Fruit fly (Drosophila melanogaster) whole organism, prepupa: ENCODE measurements around the gene CG3368.

Experiments
- Blimp-1 ChIP-seq: fragments of 200-800 bp; sonication (Bioruptor generic); optimal IDR thresholded peaks from 3 replicates; lab custom pipeline; 2017; ENCODE audit warnings: missing biosample characterization, missing genetic modification characterization, mild to moderate bottlenecking, moderate library complexity, missing genetic modification reagents
- CG10631 ChIP-seq: fragments of 200-800 bp; sonication (Bioruptor generic); optimal IDR thresholded peaks from 2 replicates; lab custom pipeline; 2016; ENCODE audit warnings: missing biosample characterization, missing genetic modification characterization
- CG10669 ChIP-seq: fragments of 200-800 bp; sonication (Bioruptor generic); optimal IDR thresholded peaks from 3 replicates; lab custom pipeline; 2018; ENCODE audit warnings: missing biosample characterization, mild to moderate bottlenecking, missing genetic modification characterization, moderate library complexity
- CG11762 ChIP-seq: fragments of 200-800 bp; sonication (Bioruptor generic); optimal IDR thresholded peaks from 3 replicates; lab custom pipeline; 2016; ENCODE audit warnings: missing biosample characterization, missing genetic modification characterization; ENCODE audit not compliant: insufficient read depth
- CG15336 ChIP-seq: fragments of 200-800 bp; sonication (Bioruptor generic); IDR thresholded peaks from 2 replicates; pipeline ENCODE4 v1.3.6; 2022; ENCODE audit warnings: missing biosample characterization, missing genetic modification characterization
- CG1621 ChIP-seq: fragments of 200-800 bp; sonication (Bioruptor generic); optimal IDR thresholded peaks from 3 replicates; lab custom pipeline; 2018; ENCODE audit warnings: missing biosample characterization, mild to moderate bottlenecking, missing genetic modification characterization
- CG16779 ChIP-seq: fragments of 200-800 bp; sonication (Bioruptor generic); optimal IDR thresholded peaks from 3 replicates; lab custom pipeline; 2017; ENCODE audit warnings: missing biosample characterization, mild to moderate bottlenecking, missing genetic modification characterization
- CG32006 ChIP-seq: fragments of 200-800 bp; sonication (Bioruptor generic); optimal IDR thresholded peaks from 3 replicates; lab custom pipeline; 2017; ENCODE audit warnings: missing biosample characterization, mild to moderate bottlenecking, missing genetic modification characterization
- CG3919 ChIP-seq: fragments of 200-800 bp; sonication (Bioruptor generic); optimal IDR thresholded peaks from 3 replicates; lab custom pipeline; 2016; ENCODE audit warnings: missing biosample characterization, missing genetic modification characterization
- CG4318 ChIP-seq: fragments of 200-800 bp; sonication (Bioruptor generic); optimal IDR thresholded peaks from 3 replicates; lab custom pipeline; 2017; ENCODE audit warnings: missing biosample characterization, mild to moderate bottlenecking, missing genetic modification characterization
- CG6163 ChIP-seq: fragments of 200-800 bp; sonication (Bioruptor generic); IDR thresholded peaks from 3 replicates; pipeline ENCODE4 v1.3.6; 2022; ENCODE audit warnings: missing biosample characterization, missing genetic modification characterization
- CG6792 ChIP-seq: fragments of 200-800 bp; sonication (Bioruptor generic); optimal IDR thresholded peaks from 3 replicates; lab custom pipeline; 2016; ENCODE audit warnings: missing biosample characterization, missing genetic modification characterization
- CG7368 ChIP-seq: fragments of 200-800 bp; sonication (Bioruptor generic); optimal IDR thresholded peaks from 3 replicates; lab custom pipeline; 2016; ENCODE audit warnings: missing biosample characterization, missing genetic modification characterization
- CG8119 ChIP-seq: fragments of 200-800 bp; sonication (Bioruptor generic); IDR thresholded peaks from 3 replicates; pipeline ENCODE4 v1.3.6; 2022; ENCODE audit warnings: missing biosample characterization, missing genetic modification characterization
- CG8319 ChIP-seq: fragments of 200-800 bp; sonication (Bioruptor generic); optimal IDR thresholded peaks from 3 replicates; lab custom pipeline; 2016; ENCODE audit warnings: missing biosample characterization, missing genetic modification characterization
- CG8632 ChIP-seq: fragments of 200-800 bp; sonication (Bioruptor generic); optimal IDR thresholded peaks from 3 replicates; lab custom pipeline; 2016; ENCODE audit warnings: missing biosample characterization, missing genetic modification characterization
- Eip75B ChIP-seq: fragments of 200-800 bp; sonication (Bioruptor generic); optimal IDR thresholded peaks from 3 replicates; lab custom pipeline; 2016; ENCODE audit warnings: missing biosample characterization, missing genetic modification characterization
- Ets96B ChIP-seq: fragments of 200-800 bp; optimal IDR thresholded peaks from 2 replicates; lab custom pipeline; 2019; ENCODE audit warnings: missing biosample characterization, mild to moderate bottlenecking, missing genetic modification characterization, moderate library complexity
- Gug ChIP-seq: fragments of 200-800 bp; sonication (Bioruptor generic); IDR thresholded peaks from 2 replicates; pipeline ENCODE4 v1.3.6; 2022; ENCODE audit warnings: missing biosample characterization, missing genetic modification characterization
- Hr38 ChIP-seq: sonication (Bioruptor generic); optimal IDR thresholded peaks from 2 replicates; lab custom pipeline; 2016; ENCODE audit warnings: missing biosample characterization, missing genetic modification characterization
- Hr39 ChIP-seq: fragments of 200-800 bp; sonication (Bioruptor generic); optimal IDR thresholded peaks from 2 replicates; lab custom pipeline; 2016; ENCODE audit warnings: missing biosample characterization, missing genetic modification characterization
- Hr4 ChIP-seq: fragments of 200-800 bp; sonication (Bioruptor generic); optimal IDR thresholded peaks from 3 replicates; lab custom pipeline; 2016; ENCODE audit warnings: missing biosample characterization, missing genetic modification characterization
- Lpt ChIP-seq: fragments of 200-800 bp; sonication (Bioruptor generic); optimal IDR thresholded peaks from 3 replicates; lab custom pipeline; 2016; ENCODE audit warnings: missing biosample characterization, missing genetic modification characterization
- Met ChIP-seq: fragments of 200-800 bp; sonication (Bioruptor generic); optimal IDR thresholded peaks from 3 replicates; lab custom pipeline; 2016; ENCODE audit warnings: missing biosample characterization, missing genetic modification characterization
- Smox ChIP-seq: fragments of 200-800 bp; sonication (Bioruptor generic); optimal IDR thresholded peaks from 3 replicates; lab custom pipeline; 2016; ENCODE audit warnings: missing biosample characterization, missing genetic modification characterization
- Sox14 ChIP-seq: fragments of 200-800 bp; sonication (Bioruptor generic); optimal IDR thresholded peaks from 3 replicates; lab custom pipeline; 2016; ENCODE audit warnings: missing biosample characterization, missing genetic modification characterization
- achi ChIP-seq: fragments of 200-800 bp; sonication (Bioruptor generic); optimal IDR thresholded peaks from 3 replicates; lab custom pipeline; 2016; ENCODE audit warnings: missing biosample characterization, missing genetic modification characterization
- acj6 ChIP-seq: fragments of 200-800 bp; sonication (Bioruptor generic); optimal IDR thresholded peaks from 3 replicates; lab custom pipeline; 2016; ENCODE audit warnings: missing biosample characterization, missing genetic modification characterization
- cyc ChIP-seq: fragments of 200-800 bp; sonication (Bioruptor generic); optimal IDR thresholded peaks from 3 replicates; lab custom pipeline; 2016; ENCODE audit warnings: missing biosample characterization, missing genetic modification characterization
- dac ChIP-seq: fragments of 200-800 bp; sonication (Bioruptor generic); optimal IDR thresholded peaks from 2 replicates; lab custom pipeline; 2017; ENCODE audit warnings: missing biosample characterization, mild to moderate bottlenecking, missing genetic modification characterization
- dsx ChIP-seq: fragments of 200-800 bp; optimal IDR thresholded peaks from 3 replicates; lab custom pipeline; 2019; ENCODE audit warnings: missing biosample characterization, mild to moderate bottlenecking, missing genetic modification characterization, moderate library complexity; ENCODE audit not compliant: poor library complexity, severe bottlenecking
- eg ChIP-seq: fragments of 200-800 bp; sonication (Bioruptor generic); IDR thresholded peaks from 3 replicates; pipeline ENCODE4 v1.3.6; 2022; ENCODE audit warnings: missing biosample characterization, missing genetic modification characterization
- esn ChIP-seq: fragments of 200-800 bp; sonication (Bioruptor generic); optimal IDR thresholded peaks from 2 replicates; lab custom pipeline; 2016; ENCODE audit warnings: missing biosample characterization, mild to moderate bottlenecking, missing genetic modification characterization, moderate library complexity
- fd59A ChIP-seq: fragments of 200-800 bp; sonication (Bioruptor generic); optimal IDR thresholded peaks from 2 replicates; lab custom pipeline; 2017; ENCODE audit warnings: missing biosample characterization, mild to moderate bottlenecking, missing genetic modification characterization, missing genetic modification reagents
- lz ChIP-seq: fragments of 200-800 bp; sonication (Bioruptor generic); optimal IDR thresholded peaks from 3 replicates; lab custom pipeline; 2016; ENCODE audit warnings: missing biosample characterization, missing genetic modification characterization
- net ChIP-seq: fragments of 200-800 bp; sonication (Bioruptor generic); optimal IDR thresholded peaks from 3 replicates; lab custom pipeline; 2016; ENCODE audit warnings: missing biosample characterization, missing genetic modification characterization
- pdm3 ChIP-seq: fragments of 200-800 bp; sonication (Bioruptor generic); optimal IDR thresholded peaks from 3 replicates; lab custom pipeline; 2016; ENCODE audit warnings: missing biosample characterization, missing genetic modification characterization
- salr ChIP-seq, 2 experiments: fragments of 200-800 bp; sonication (Bioruptor generic); optimal IDR thresholded peaks; 3 replicates each; lab custom pipeline; 2016 to 2018; ENCODE audit warnings: missing biosample characterization in 2 of 2, missing genetic modification characterization in 2 of 2, mild to moderate bottlenecking in 1 of 2
- spab ChIP-seq: fragments of 200-800 bp; sonication (Bioruptor generic); optimal IDR thresholded peaks from 2 replicates; lab custom pipeline; 2017; ENCODE audit warnings: missing biosample characterization, mild to moderate bottlenecking, missing genetic modification characterization, missing genetic modification reagents
- ss ChIP-seq, 2 experiments: fragments of 200-800 bp; sonication (Bioruptor generic); optimal IDR thresholded peaks; 2 replicates in 1 of 2; 3 replicates in 1 of 2; lab custom pipeline; 2017 to 2018; ENCODE audit warnings: mild to moderate bottlenecking in 2 of 2, missing biosample characterization in 2 of 2, missing genetic modification characterization in 2 of 2, moderate library complexity in 1 of 2
- svp ChIP-seq: fragments of 200-800 bp; sonication (Bioruptor generic); peaks from one replicate; lab custom pipeline; 2016; ENCODE audit warnings: missing biosample characterization, missing genetic modification characterization
- topi ChIP-seq: fragments of 200-800 bp; sonication (Bioruptor generic); optimal IDR thresholded peaks from 3 replicates; lab custom pipeline; 2016; ENCODE audit warnings: missing biosample characterization, missing genetic modification characterization
- vri ChIP-seq: fragments of 200-800 bp; sonication (Bioruptor generic); optimal IDR thresholded peaks from 3 replicates; lab custom pipeline; 2016; ENCODE audit warnings: missing biosample characterization, mild to moderate bottlenecking, missing genetic modification characterization

The CG3368 gene

DNA sequence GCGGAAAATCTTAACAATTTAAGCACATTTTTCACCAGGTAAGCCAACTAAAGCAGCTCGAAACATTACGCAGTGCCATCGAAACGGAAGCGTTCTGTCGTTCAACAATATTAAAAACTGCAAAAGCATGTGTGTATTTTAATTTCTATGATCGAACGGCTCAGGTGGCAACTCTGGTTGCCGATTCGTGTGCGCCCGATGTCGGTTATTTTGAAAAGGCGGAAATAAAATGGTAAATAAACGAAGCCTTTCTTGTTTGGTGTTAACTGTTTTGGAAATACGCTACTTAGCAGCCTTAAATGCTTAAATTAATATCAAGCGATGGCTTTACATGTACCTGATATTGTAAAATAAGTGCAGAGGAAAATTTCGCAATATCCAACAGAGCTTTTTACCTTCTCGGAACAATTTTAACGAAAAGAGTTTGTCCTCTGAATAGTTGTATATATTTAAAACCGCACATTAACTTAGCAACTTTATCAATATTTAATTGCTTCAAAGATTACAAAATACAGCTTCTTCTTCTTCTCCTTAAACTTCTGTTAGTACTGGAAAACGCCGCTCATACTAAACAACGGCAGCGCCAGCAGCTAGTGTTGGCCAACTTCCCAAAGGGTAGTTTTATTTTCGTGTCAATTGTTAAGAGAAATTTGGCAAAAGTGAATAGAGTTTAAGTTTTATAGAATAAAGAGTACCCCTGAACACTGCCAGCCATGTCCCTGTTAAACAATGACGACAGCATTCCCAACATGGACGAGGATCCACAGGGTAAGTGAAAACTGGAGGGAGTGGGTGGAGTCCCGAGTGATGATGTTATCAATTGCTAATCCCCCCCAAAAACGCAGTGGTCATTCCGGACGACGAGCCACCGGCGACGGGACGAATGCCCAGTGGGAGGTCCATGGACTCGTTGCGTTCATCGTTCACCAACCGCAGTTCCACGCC, 10.2 kb upstream of the CG3368 start, which contains the start of gene CG5934 (continued):
- TF ChIP-seq dsx (GFP tag; lab: Kevin White, UChicago) (no peak), CG8119 (GFP tag; lab: Robert Waterston, UW) (no peak), topi (GFP tag; lab: Kevin White, UChicago) (peak; percentile 31), svp (GFP tag; lab: Kevin White, UChicago) (peak; percentile 50), CG16779 (no peak), eg (GFP tag; lab: Robert Waterston, UW) (no peak), CG8319 (GFP tag; lab: Kevin White, UChicago) (no peak), acj6 (GFP tag; lab: Kevin White, UChicago) (peak; percentile 11), Met (GFP tag; lab: Kevin White, UChicago) (no peak), Hr39 (GFP tag; lab: Kevin White, UChicago) (peak; percentile 29), pdm3 (GFP tag; lab: Kevin White, UChicago) (peak; percentile 43), CG10631 (GFP tag; lab: Kevin White, UChicago) (no peak), CG15336 (GFP tag; lab: Robert Waterston, UW) (no peak), CG1621 (tag; lab: Kevin White, UChicago) (no peak), ss (GFP tag; optimal IDR thresholded peaks at IDR 0.05; lab: Kevin White, UChicago) (peak in 1 of 2 experiments; percentile 44), Gug (no peak), lz (GFP tag; lab: Kevin White, UChicago) (peak; percentile 35), vri (GFP tag; lab: Kevin White, UChicago) (peak; percentile 56), Lpt (no peak), Hr38 (GFP tag; lab: Kevin White, UChicago) (no peak), CG6792 (peak; percentile 26), CG11762 (GFP tag; lab: Kevin White, UChicago) (no peak), achi (GFP tag; lab: Kevin White, UChicago) (peak; percentile 26), Eip75B (peak; percentile 46), CG3919 (GFP tag; lab: Kevin White, UChicago) (peak; percentile 46), Sox14 (GFP tag; lab: Kevin White, UChicago) (peak; percentile 52), CG4318 (GFP tag; lab: Kevin White, UChicago) (no peak), Smox (GFP tag; lab: Kevin White, UChicago) (no peak)

DNA sequence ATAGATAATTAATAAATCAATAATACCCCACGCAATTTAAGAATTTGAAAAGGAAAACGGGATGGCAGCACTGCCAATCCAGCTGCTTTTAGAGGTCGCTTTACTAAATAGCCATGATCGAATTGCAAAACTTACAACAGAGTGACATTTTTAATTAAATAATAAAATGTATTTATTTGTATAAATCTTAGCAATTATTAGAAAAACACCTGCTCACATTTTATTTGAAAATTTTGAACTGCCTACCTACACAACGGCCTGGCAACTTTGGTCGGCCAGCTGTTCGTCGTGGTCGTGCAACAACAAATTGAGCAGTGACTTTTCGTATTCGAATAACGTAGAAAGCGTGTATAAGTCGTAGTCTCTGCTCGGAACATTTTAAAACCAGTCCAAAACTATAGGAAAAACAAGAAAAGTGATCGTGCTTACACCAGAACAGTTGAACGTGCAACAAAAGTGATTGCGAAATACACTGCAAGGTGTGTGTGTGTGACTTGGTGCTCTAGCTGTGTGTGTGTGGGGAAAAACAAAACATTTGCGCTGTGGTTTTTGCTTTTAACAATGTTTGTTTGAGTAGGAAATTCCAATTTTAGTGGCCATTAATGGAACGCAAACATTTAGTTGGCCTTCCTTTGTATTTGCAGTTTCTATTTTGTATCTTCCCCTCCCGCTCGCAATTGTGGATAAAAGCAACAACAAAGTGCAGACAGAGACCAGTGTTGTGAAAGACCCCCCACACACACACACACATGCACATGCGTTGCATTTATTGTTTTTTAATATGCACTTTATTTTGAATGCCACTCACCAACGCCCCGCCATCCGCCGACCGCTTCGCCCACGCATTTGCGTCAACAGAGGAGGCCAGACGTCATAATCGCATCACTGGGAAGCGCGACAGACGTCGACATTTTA, 8.8 kb upstream of the CG3368 start, which contains the start of gene CG5938:
CG5938 (plus strand) TSS at position 262 of the 915 bp plus-strand sequence.
- TF ChIP-seq CG7368 (GFP tag; lab: Kevin White, UChicago), result peak; percentile 9
- TF ChIP-seq spab (GFP tag; lab: Kevin White, UChicago), result no peak
- TF ChIP-seq salr (GFP tag; optimal IDR thresholded peaks at IDR 0.05; lab: Kevin White, UChicago), result peak in 1 of 2 experiments; percentile 9
- no peak for TF ChIP-seq cyc (GFP tag; lab: Kevin White, UChicago)
- peak; percentile 26 for TF ChIP-seq net (GFP tag; lab: Kevin White, UChicago)
- peak; percentile 67 for TF ChIP-seq CG6163 (GFP tag; lab: Robert Waterston, UW)
- no peak for TF ChIP-seq dac
- TF ChIP-seq lz (GFP tag; lab: Kevin White, UChicago), result peak; percentile 17
- TF ChIP-seq CG11762 (GFP tag; lab: Kevin White, UChicago), result no peak
- no peak for TF ChIP-seq Smox (GFP tag; lab: Kevin White, UChicago)
- TF ChIP-seq Hr38 (GFP tag; lab: Kevin White, UChicago), result no peak
- TF ChIP-seq CG10669, result no peak
- TF ChIP-seq eg (GFP tag; lab: Robert Waterston, UW), result peak; percentile 64
- peak; percentile 68 for TF ChIP-seq dsx (GFP tag; lab: Kevin White, UChicago)
- TF ChIP-seq esn, result peak; percentile 18
- TF ChIP-seq vri (GFP tag; lab: Kevin White, UChicago), result peak; percentile 10
- TF ChIP-seq Hr39 (GFP tag; lab: Kevin White, UChicago), result peak; percentile 16
- TF ChIP-seq Eip75B, result peak; percentile 12
- TF ChIP-seq CG32006 (GFP tag; lab: Kevin White, UChicago), result peak; percentile 17
- no peak for TF ChIP-seq CG6792
- TF ChIP-seq CG15336 (GFP tag; lab: Robert Waterston, UW), result no peak
- TF ChIP-seq CG8119 (GFP tag; lab: Robert Waterston, UW), result no peak
- TF ChIP-seq fd59A, result no peak
- no peak for TF ChIP-seq Blimp-1
- peak; percentile 34 for TF ChIP-seq Met (GFP tag; lab: Kevin White, UChicago)
- TF ChIP-seq Lpt, result no peak
- TF ChIP-seq CG1621 (tag; lab: Kevin White, UChicago), result peak; percentile 20
- TF ChIP-seq Ets96B (tag; lab: Kevin White, UChicago), result peak; percentile 34
- TF ChIP-seq CG8632 (GFP tag; lab: Kevin White, UChicago), result no peak
- TF ChIP-seq Hr4, result peak; percentile 8
